Worm (Caenorhabditis elegans) whole organism, L4 larva: ENCODE results near the gene mans-4.

ENCODE experiments used
- D1046.2 ChIP-seq: fragments of 200-800 bp; sonication (Bioruptor generic); IDR thresholded peaks from 2 replicates; pipeline ENCODE4 v1.3.6; 2022; ENCODE audit warnings: missing genetic modification characterization, missing compliant biosample characterization
- F26F4.8 ChIP-seq: fragments of 200-800 bp; sonication (Bioruptor generic); conservative IDR thresholded peaks from 2 replicates; pipeline ENCODE4 v1.3.6; 2022; ENCODE audit warnings: missing genetic modification characterization, missing compliant biosample characterization
- F49E8.2 ChIP-seq: sonication (generic microtip); optimal IDR thresholded peaks from 2 replicates; lab custom pipeline; 2016; ENCODE audit warnings: missing compliant biosample characterization, mild to moderate bottlenecking, missing genetic modification characterization, borderline replicate concordance
- R02D3.7 ChIP-seq: fragments of 150-350 bp; sonication (generic microtip); optimal IDR thresholded peaks from 3 replicates; lab custom pipeline; 2014; ENCODE audit warnings: missing biosample characterization, missing genetic modification characterization
- aha-1 ChIP-seq: fragments of 150-350 bp; peaks from one replicate; lab custom pipeline; 2014; ENCODE audit warnings: missing biosample characterization, missing genetic modification characterization
- arid-1 ChIP-seq: fragments of 200-800 bp; sonication (Bioruptor generic); conservative IDR thresholded peaks from 2 replicates; pipeline ENCODE4 v1.3.6; 2022; ENCODE audit warnings: missing genetic modification reagents, missing genetic modification characterization, missing compliant biosample characterization
- ceh-20 ChIP-seq: fragments of 200-800 bp; sonication (Bioruptor generic); IDR thresholded peaks from 2 replicates; pipeline ENCODE4 v1.3.6; 2022; ENCODE audit warnings: missing genetic modification reagents, missing genetic modification characterization, missing compliant biosample characterization
- ceh-32 ChIP-seq: sonication (generic microtip); optimal IDR thresholded peaks from 2 replicates; lab custom pipeline; 2016; ENCODE audit warnings: mild to moderate bottlenecking, missing genetic modification characterization, missing compliant biosample characterization; ENCODE audit not compliant: poor library complexity
- cey-2 ChIP-seq: sonication (generic microtip); optimal IDR thresholded peaks from 3 replicates; lab custom pipeline; 2017; ENCODE audit warnings: missing genetic modification characterization, mild to moderate bottlenecking, missing compliant biosample characterization, antibody characterized with exemption, borderline replicate concordance; ENCODE audit not compliant: insufficient read depth
- daf-12 ChIP-seq: fragments of 150-350 bp; optimal IDR thresholded peaks from 2 replicates; lab custom pipeline; 2014; ENCODE audit warnings: missing biosample characterization, missing genetic modification reagents, missing genetic modification characterization
- daf-8 ChIP-seq: fragments of 200-800 bp; sonication (Bioruptor generic); IDR thresholded peaks from 2 replicates; pipeline ENCODE4 v1.3.6; 2022; ENCODE audit warnings: missing genetic modification characterization, missing compliant biosample characterization
- dve-1 ChIP-seq: sonication (generic microtip); optimal IDR thresholded peaks from 2 replicates; lab custom pipeline; 2017; ENCODE audit warnings: antibody characterized with exemption, mild to moderate bottlenecking, missing genetic modification characterization, missing compliant biosample characterization; ENCODE audit not compliant: insufficient read depth
- egl-43 ChIP-seq: fragments of 200-800 bp; sonication (Bioruptor generic); IDR thresholded peaks from 2 replicates; pipeline ENCODE4 v1.3.6; 2022; ENCODE audit warnings: missing genetic modification reagents, missing genetic modification characterization, missing compliant biosample characterization
- hif-1 ChIP-seq, 2 experiments: sonication (generic microtip); optimal IDR thresholded peaks; 2 replicates each; lab custom pipeline; 2016 to 2017; ENCODE audit warnings: missing compliant biosample characterization in 2 of 2, missing genetic modification characterization in 2 of 2, missing genetic modification reagents in 2 of 2, missing genotype in 2 of 2, mild to moderate bottlenecking in 1 of 2
- hlh-11 ChIP-seq: fragments of 200-800 bp; sonication (Bioruptor generic); optimal IDR thresholded peaks from 2 replicates; lab custom pipeline; 2018; ENCODE audit warnings: mild to moderate bottlenecking, missing genetic modification characterization, missing compliant biosample characterization
- hmg-1.1 ChIP-seq: fragments of 200-800 bp; sonication (Bioruptor generic); IDR thresholded peaks from 2 replicates; pipeline ENCODE4 v1.3.6; 2022; ENCODE audit warnings: missing genetic modification reagents, missing genetic modification characterization, missing compliant biosample characterization
- jun-1 ChIP-seq: fragments of 150-350 bp; optimal IDR thresholded peaks from 2 replicates; lab custom pipeline; 2014; ENCODE audit warnings: missing biosample characterization, missing genetic modification reagents, missing genetic modification characterization
- lim-7 ChIP-seq: fragments of 200-800 bp; sonication (Bioruptor generic); IDR thresholded peaks from 2 replicates; pipeline ENCODE4 v1.3.6; 2022; ENCODE audit warnings: missing genetic modification characterization, missing compliant biosample characterization
- lin-15B ChIP-seq: fragments of 150-350 bp; sonication (generic microtip); optimal IDR thresholded peaks from 3 replicates; lab custom pipeline; 2014; ENCODE audit warnings: missing biosample characterization, missing genetic modification characterization
- lin-29 ChIP-seq: fragments of 200-800 bp; sonication (Bioruptor generic); IDR thresholded peaks from 2 replicates; pipeline ENCODE4 v1.3.6; 2022; ENCODE audit warnings: missing genetic modification reagents, missing genetic modification characterization, missing compliant biosample characterization
- lin-38 ChIP-seq: fragments of 200-800 bp; sonication (Bioruptor generic); IDR thresholded peaks from 2 replicates; pipeline ENCODE4 v1.3.6; 2022; ENCODE audit warnings: missing genetic modification reagents, missing genetic modification characterization, missing compliant biosample characterization
- lir-3 ChIP-seq: sonication (generic microtip); optimal IDR thresholded peaks from 2 replicates; lab custom pipeline; 2016; ENCODE audit warnings: mild to moderate bottlenecking, missing genetic modification characterization, missing compliant biosample characterization
- lsy-2 ChIP-seq, 2 experiments: fragments of 150-350 bp in 1 of 2; sonication (generic microtip) in 1 of 2; optimal IDR thresholded peaks; 2 replicates each; lab custom pipeline; 2014 to 2017; ENCODE audit warnings: missing biosample characterization in 2 of 2, missing genetic modification characterization in 2 of 2
- madf-9 ChIP-seq: fragments of 200-800 bp; sonication (Bioruptor generic); conservative IDR thresholded peaks from 2 replicates; pipeline ENCODE4 v1.3.6; 2022; ENCODE audit warnings: missing genetic modification reagents, missing genetic modification characterization, missing compliant biosample characterization
- mdl-1 ChIP-seq, 2 experiments: fragments of 150-350 bp in 1 of 2; sonication (generic microtip) in 1 of 2; optimal IDR thresholded peaks; 2 replicates each; lab custom pipeline; 2014 to 2017; ENCODE audit warnings: missing biosample characterization in 2 of 2, missing genetic modification characterization in 2 of 2
- nhr-10 ChIP-seq: fragments of 150-350 bp; optimal IDR thresholded peaks from 2 replicates; lab custom pipeline; 2014; ENCODE audit warnings: missing biosample characterization, missing genetic modification characterization
- nhr-11 ChIP-seq: fragments of 150-350 bp; optimal IDR thresholded peaks from 2 replicates; lab custom pipeline; 2014; ENCODE audit warnings: missing biosample characterization, missing genetic modification characterization
- nhr-111 ChIP-seq: fragments of 200-800 bp; sonication (Bioruptor generic); optimal IDR thresholded peaks from 2 replicates; lab custom pipeline; 2018; ENCODE audit warnings: mild to moderate bottlenecking, missing genetic modification characterization, missing compliant biosample characterization
- nhr-25 ChIP-seq: sonication (generic microtip); optimal IDR thresholded peaks from 2 replicates; lab custom pipeline; 2017; ENCODE audit warnings: missing genetic modification characterization, mild to moderate bottlenecking, missing compliant biosample characterization, antibody characterized with exemption, moderate library complexity, borderline replicate concordance; ENCODE audit not compliant: insufficient read depth
- nhr-28 ChIP-seq: fragments of 150-350 bp; optimal IDR thresholded peaks from 2 replicates; lab custom pipeline; 2014; ENCODE audit warnings: missing biosample characterization, missing genetic modification characterization
- nhr-41 ChIP-seq: fragments of 200-800 bp; sonication (Bioruptor generic); IDR thresholded peaks from 2 replicates; pipeline ENCODE4 v1.3.6; 2022; ENCODE audit warnings: missing genetic modification reagents, missing genetic modification characterization, missing compliant biosample characterization
- nhr-42 ChIP-seq: fragments of 200-800 bp; sonication (Bioruptor generic); IDR thresholded peaks from 2 replicates; pipeline ENCODE4 v1.3.6; 2022; ENCODE audit warnings: missing genetic modification characterization, missing compliant biosample characterization
- nhr-6 ChIP-seq: fragments of 150-350 bp; optimal IDR thresholded peaks from 2 replicates; lab custom pipeline; 2014; ENCODE audit warnings: missing biosample characterization, missing genetic modification characterization
- nhr-76 ChIP-seq: fragments of 150-350 bp; optimal IDR thresholded peaks from 2 replicates; lab custom pipeline; 2014; ENCODE audit warnings: missing biosample characterization, missing genetic modification characterization
- pqm-1 ChIP-seq: sonication (generic microtip); optimal IDR thresholded peaks from 2 replicates; lab custom pipeline; 2017; ENCODE audit warnings: missing biosample characterization, missing genetic modification characterization
- rbr-2 ChIP-seq: sonication (generic microtip); optimal IDR thresholded peaks from 2 replicates; lab custom pipeline; 2016; ENCODE audit warnings: missing genotype, missing genetic modification characterization, missing compliant biosample characterization
- sdz-12 ChIP-seq: fragments of 200-800 bp; sonication (Bioruptor generic); optimal IDR thresholded peaks from 2 replicates; lab custom pipeline; 2018; ENCODE audit warnings: mild to moderate bottlenecking, missing genetic modification characterization, missing compliant biosample characterization
- snpc-1.2 ChIP-seq: fragments of 200-800 bp; sonication (Bioruptor generic); IDR thresholded peaks from 2 replicates; pipeline ENCODE4 v1.3.6; 2022; ENCODE audit warnings: missing genetic modification reagents, missing genetic modification characterization, missing compliant biosample characterization
- unc-130 ChIP-seq: sonication (generic microtip); optimal IDR thresholded peaks from 2 replicates; lab custom pipeline; 2016; ENCODE audit warnings: missing genetic modification reagents, missing genetic modification characterization, missing compliant biosample characterization
- unc-62 ChIP-seq, 3 experiments: fragments of 150-350 bp in 1 of 3; sonication (generic microtip); optimal IDR thresholded peaks in 2 of 3; peaks in 1 of 3; 1 replicate in 1 of 3; 2 replicates in 2 of 3; lab custom pipeline; 2014 to 2017; ENCODE audit warnings: missing biosample characterization in 3 of 3, missing genetic modification characterization in 3 of 3, missing genetic modification reagents in 3 of 3, missing genotype in 1 of 3
- vab-7 ChIP-seq: fragments of 200-800 bp; sonication (Bioruptor generic); IDR thresholded peaks from 2 replicates; pipeline ENCODE4 v1.3.6; 2022; ENCODE audit warnings: missing genetic modification reagents, missing genetic modification characterization, missing compliant biosample characterization
- zfp-2 ChIP-seq: sonication (generic microtip); optimal IDR thresholded peaks from 2 replicates; lab custom pipeline; 2016; ENCODE audit warnings: mild to moderate bottlenecking, missing genetic modification characterization, missing compliant biosample characterization
- zfp-3 ChIP-seq: fragments of 200-800 bp; sonication (Bioruptor generic); conservative IDR thresholded peaks from 2 replicates; pipeline ENCODE4 v1.3.6; 2022; ENCODE audit warnings: missing genetic modification reagents, missing genetic modification characterization, missing compliant biosample characterization
- zip-2 ChIP-seq: fragments of 150-350 bp; optimal IDR thresholded peaks from 2 replicates; lab custom pipeline; 2014; ENCODE audit warnings: missing biosample characterization, missing genetic modification characterization
- ztf-11 ChIP-seq: fragments of 150-350 bp; optimal IDR thresholded peaks from 2 replicates; lab custom pipeline; 2014; ENCODE audit warnings: missing biosample characterization, missing genetic modification characterization
- ztf-7 ChIP-seq: fragments of 150-350 bp; optimal IDR thresholded peaks from 2 replicates; lab custom pipeline; 2014; ENCODE audit warnings: missing biosample characterization, missing genetic modification characterization

The mans-4 gene

ce11 chrIV:9063518-9063917 is 14.9 kb downstream of the mans-4 start:
- TF ChIP-seq aha-1 (tag; lab: Kevin White, UChicago), result no peak
- no peak for TF ChIP-seq R02D3.7 (tag; lab: Kevin White, UChicago)
- TF ChIP-seq nhr-111 (GFP tag; lab: Kevin White, UChicago), result no peak
- no peak for TF ChIP-seq nhr-42
- no peak for TF ChIP-seq nhr-41 (GFP tag; lab: Robert Waterston, UW)
- no peak for TF ChIP-seq daf-12 (tag; lab: Kevin White, UChicago)
- TF ChIP-seq F26F4.8 (GFP tag; lab: Robert Waterston, UW), result no peak
- TF ChIP-seq lsy-2 (tag; optimal IDR thresholded peaks at IDR 0.05; lab: Kevin White, UChicago), result peak in 1 of 2 experiments; percentile 21
- no peak for TF ChIP-seq ztf-7 (tag; lab: Kevin White, UChicago)
- TF ChIP-seq hlh-11 (tag; lab: Kevin White, UChicago), result no peak
- no peak for TF ChIP-seq nhr-76
- TF ChIP-seq pqm-1 (tag; lab: Kevin White, UChicago), result peak; percentile 8
- TF ChIP-seq vab-7 (GFP tag; lab: Robert Waterston, UW), result no peak
- no peak for TF ChIP-seq madf-9 (GFP tag; lab: Robert Waterston, UW)
- no peak for TF ChIP-seq zfp-2 (tag; lab: Kevin White, UChicago)
- peak; percentile 40 to 86 for TF ChIP-seq hif-1 (tag; optimal IDR thresholded peaks at IDR 0.05; lab: Kevin White, UChicago)
- no peak for TF ChIP-seq nhr-11 (tag; lab: Kevin White, UChicago)
- TF ChIP-seq lir-3 (tag; lab: Kevin White, UChicago), result no peak
- TF ChIP-seq, all 104 proteins: peak for 3

ce11 chrIV:9053403-9053802 is 25.0 kb downstream of the mans-4 start:
- TF ChIP-seq nhr-10 (tag; lab: Kevin White, UChicago) (no peak), unc-62 (GFP tag; optimal IDR thresholded peaks at IDR 0.05 in 1 of 2; lab: Kevin White, UChicago) (peak in 1 of 2 experiments; percentile 51), unc-62 (tag; optimal IDR thresholded peaks at IDR 0.05; lab: Kevin White, UChicago) (no peak)

ce11 chrIV:9051510-9052175 is 26.7 kb downstream of the mans-4 start:
- TF ChIP-seq sdz-12 (GFP tag; lab: Kevin White, UChicago), result no peak
- no peak for TF ChIP-seq lin-29
- TF ChIP-seq egl-43 (GFP tag; lab: Robert Waterston, UW), result no peak
- TF ChIP-seq zfp-3, result no peak
- no peak for TF ChIP-seq hlh-11 (tag; lab: Kevin White, UChicago)
- TF ChIP-seq arid-1, result no peak
- no peak for TF ChIP-seq snpc-1.2 (GFP tag; lab: Robert Waterston, UW)
- no peak for TF ChIP-seq lim-7 (GFP tag; lab: Robert Waterston, UW)
- no peak for TF ChIP-seq jun-1 (tag; lab: Kevin White, UChicago)
- no peak for TF ChIP-seq nhr-6 (tag; lab: Kevin White, UChicago)
- TF ChIP-seq dve-1, result peak; percentile 23
- no peak for TF ChIP-seq lin-38
- peak; percentile 96 for TF ChIP-seq aha-1 (tag; lab: Kevin White, UChicago)
- no peak for TF ChIP-seq F49E8.2 (tag; lab: Kevin White, UChicago)
- TF ChIP-seq cey-2 (tag; lab: Kevin White, UChicago), result peak; percentile 41
- no peak for TF ChIP-seq ceh-32
- no peak for TF ChIP-seq daf-8 (GFP tag; lab: Robert Waterston, UW)
- no peak for TF ChIP-seq lir-3 (tag; lab: Kevin White, UChicago)
- no peak for TF ChIP-seq ztf-11 (tag; lab: Kevin White, UChicago)
- peak; percentile 93 for TF ChIP-seq nhr-28 (tag; lab: Kevin White, UChicago)
- no peak for TF ChIP-seq ceh-20 (GFP tag; lab: Robert Waterston, UW)
- no peak for TF ChIP-seq rbr-2
- TF ChIP-seq lin-15B (tag; lab: Kevin White, UChicago), result no peak
- no peak for TF ChIP-seq nhr-11 (tag; lab: Kevin White, UChicago)
- no peak for TF ChIP-seq D1046.2
- no peak for TF ChIP-seq unc-130 (GFP tag; lab: Kevin White, UChicago)
- peak in 1 of 2 experiments; percentile 12 for TF ChIP-seq mdl-1 (tag; optimal IDR thresholded peaks at IDR 0.05; lab: Kevin White, UChicago)
- TF ChIP-seq vab-7 (GFP tag; lab: Robert Waterston, UW), result no peak
- no peak for TF ChIP-seq zip-2 (tag; lab: Kevin White, UChicago)
- TF ChIP-seq R02D3.7 (tag; lab: Kevin White, UChicago), result no peak
- TF ChIP-seq hmg-1.1, result no peak
- TF ChIP-seq nhr-25, result no peak
